Fruit fly (Drosophila melanogaster) whole organism, embryonic: ENCODE data around the gene bsh.
A peak's percentile ranks its signal among the peaks of the same experiment; 100 is the strongest.

Experiments
- Bteb2 ChIP-seq: fragments of 200-800 bp; sonication (Bioruptor generic); optimal IDR thresholded peaks from 2 replicates; lab custom pipeline; 2016; ENCODE audit warnings: missing biosample characterization, missing genetic modification characterization
- CG10147 ChIP-seq: fragments of 200-800 bp; sonication (Bioruptor generic); optimal IDR thresholded peaks from 2 replicates; lab custom pipeline; 2019; ENCODE audit warnings: missing biosample characterization, mild to moderate bottlenecking, missing genetic modification characterization, moderate library complexity
- CG10366 ChIP-seq: fragments of 200-800 bp; sonication (Bioruptor generic); IDR thresholded peaks from 2 replicates; pipeline ENCODE4 v1.3.6; 2022; ENCODE audit warnings: missing biosample characterization, missing genetic modification characterization
- CG12769 ChIP-seq: fragments of 200-800 bp; sonication (Bioruptor generic); optimal IDR thresholded peaks from 2 replicates; lab custom pipeline; 2019; ENCODE audit warnings: missing biosample characterization, mild to moderate bottlenecking, missing genetic modification characterization, moderate library complexity
- CG15601 ChIP-seq: fragments of 200-800 bp; sonication (Bioruptor generic); optimal IDR thresholded peaks from 3 replicates; lab custom pipeline; 2019; ENCODE audit warnings: missing biosample characterization, mild to moderate bottlenecking, missing genetic modification characterization, moderate library complexity
- CG17186 ChIP-seq: fragments of 200-800 bp; sonication (Bioruptor generic); optimal IDR thresholded peaks from 3 replicates; lab custom pipeline; 2017; ENCODE audit warnings: missing biosample characterization, missing genetic modification reagents, missing genetic modification characterization
- CG17361 ChIP-seq: fragments of 200-800 bp; sonication (Bioruptor generic); IDR thresholded peaks from 3 replicates; pipeline ENCODE4 v1.3.6; 2022; ENCODE audit warnings: missing biosample characterization, missing genetic modification characterization
- CG18599 ChIP-seq: fragments of 200-800 bp; sonication (Bioruptor generic); optimal IDR thresholded peaks from 3 replicates; lab custom pipeline; 2017; ENCODE audit warnings: missing biosample characterization, missing genetic modification characterization, mild to moderate bottlenecking, moderate library complexity, missing genetic modification reagents
- CG31224 ChIP-seq: fragments of 200-800 bp; sonication (Bioruptor generic); IDR thresholded peaks from 2 replicates; pipeline ENCODE4 v1.3.6; 2022; ENCODE audit warnings: missing biosample characterization, missing genetic modification characterization
- CG32772 ChIP-seq: fragments of 200-800 bp; sonication (Bioruptor generic); IDR thresholded peaks from 2 replicates; pipeline ENCODE4 v1.3.6; 2022; ENCODE audit warnings: missing biosample characterization, missing genetic modification characterization
- CG3407 ChIP-seq: fragments of 200-800 bp; sonication (Bioruptor generic); optimal IDR thresholded peaks from 2 replicates; lab custom pipeline; 2018; ENCODE audit warnings: missing biosample characterization, mild to moderate bottlenecking, missing genetic modification characterization
- CG42726 ChIP-seq: fragments of 200-800 bp; sonication (Bioruptor generic); IDR thresholded peaks from 2 replicates; pipeline ENCODE4 v1.3.6; 2022; ENCODE audit warnings: missing biosample characterization, missing genetic modification characterization; ENCODE audit not compliant: partially characterized antibody
- CG43689 ChIP-seq: fragments of 200-800 bp; sonication (Bioruptor generic); IDR thresholded peaks from 2 replicates; pipeline ENCODE4 v1.3.6; 2022; ENCODE audit warnings: missing biosample characterization, missing genetic modification characterization
- CG4424 ChIP-seq: fragments of 200-800 bp; sonication (Bioruptor generic); optimal IDR thresholded peaks from 3 replicates; lab custom pipeline; 2016; ENCODE audit warnings: missing biosample characterization, missing genetic modification characterization
- CG4730 ChIP-seq: fragments of 200-800 bp; sonication (Bioruptor generic); IDR thresholded peaks from 2 replicates; pipeline ENCODE4 v1.3.6; 2022; ENCODE audit warnings: missing biosample characterization, missing genetic modification characterization
- CG7786 ChIP-seq: fragments of 200-800 bp; sonication (Bioruptor generic); optimal IDR thresholded peaks from 2 replicates; lab custom pipeline; 2016; ENCODE audit warnings: missing biosample characterization, missing genetic modification characterization
- CG7839 ChIP-seq: fragments of 200-800 bp; sonication (Bioruptor generic); optimal IDR thresholded peaks from 3 replicates; lab custom pipeline; 2018; ENCODE audit warnings: missing biosample characterization, mild to moderate bottlenecking, missing genetic modification characterization, moderate library complexity
- CG9727 ChIP-seq: fragments of 200-800 bp; sonication (Bioruptor generic); optimal IDR thresholded peaks from 3 replicates; lab custom pipeline; 2017; ENCODE audit warnings: missing biosample characterization, mild to moderate bottlenecking, missing genetic modification characterization
- Dek ChIP-seq: fragments of 200-800 bp; sonication (Bioruptor generic); optimal IDR thresholded peaks from 3 replicates; lab custom pipeline; 2019; ENCODE audit warnings: missing biosample characterization, mild to moderate bottlenecking, missing genetic modification characterization, moderate library complexity
- Dfd ChIP-seq, 2 experiments: fragments of >200 bp; optimal IDR thresholded peaks; 2 replicates each; lab custom pipeline; 2017; ENCODE audit warnings: missing biosample characterization in 2 of 2, missing genetic modification characterization in 2 of 2
- ERR ChIP-seq: fragments of 200-800 bp; sonication (Bioruptor generic); optimal IDR thresholded peaks from 2 replicates; lab custom pipeline; 2016; ENCODE audit warnings: missing biosample characterization, missing genetic modification characterization
- H15 ChIP-seq: fragments of 200-800 bp; sonication (Bioruptor generic); IDR thresholded peaks from 3 replicates; pipeline ENCODE4 v1.3.6; 2022; ENCODE audit warnings: missing biosample characterization, missing genetic modification characterization
- Hr39 ChIP-seq: fragments of >200 bp; optimal IDR thresholded peaks from 2 replicates; lab custom pipeline; 2017
- Lhr ChIP-seq: fragments of 200-800 bp; sonication (Bioruptor generic); optimal IDR thresholded peaks from 3 replicates; lab custom pipeline; 2017; ENCODE audit warnings: mild to moderate bottlenecking, missing biosample characterization, missing genetic modification reagents, missing genetic modification characterization
- Opbp ChIP-seq: fragments of 200-800 bp; sonication (Bioruptor generic); IDR thresholded peaks from 3 replicates; pipeline ENCODE4 v1.3.6; 2022; ENCODE audit warnings: missing biosample characterization, missing genetic modification characterization; ENCODE audit not compliant: partially characterized antibody
- Scr ChIP-seq: fragments of 200-800 bp; sonication (Bioruptor generic); IDR thresholded peaks from 2 replicates; pipeline ENCODE4 v1.3.6; 2022; ENCODE audit warnings: missing biosample characterization, missing genetic modification characterization; ENCODE audit not compliant: partially characterized antibody
- Sin3A ChIP-seq: fragments of >200 bp; optimal IDR thresholded peaks from 2 replicates; lab custom pipeline; 2018
- Sox100B ChIP-seq: fragments of 200-800 bp; sonication (Bioruptor generic); optimal IDR thresholded peaks from 3 replicates; lab custom pipeline; 2018; ENCODE audit warnings: missing biosample characterization, mild to moderate bottlenecking, missing genetic modification characterization
- Spps ChIP-seq: fragments of 200-800 bp; sonication (Bioruptor generic); optimal IDR thresholded peaks from 2 replicates; lab custom pipeline; 2018; ENCODE audit warnings: missing biosample characterization, mild to moderate bottlenecking, missing genetic modification characterization
- Ssrp ChIP-seq: fragments of 200-800 bp; sonication (Bioruptor generic); optimal IDR thresholded peaks from 2 replicates; lab custom pipeline; 2018; ENCODE audit warnings: missing biosample characterization, mild to moderate bottlenecking, missing genetic modification characterization, moderate library complexity
- Tbp ChIP-seq: fragments of >200 bp; optimal IDR thresholded peaks from 2 replicates; lab custom pipeline; 2018; ENCODE audit warnings: missing biosample characterization, missing genetic modification characterization
- Vsx1 ChIP-seq: fragments of 200-800 bp; sonication (Bioruptor generic); optimal IDR thresholded peaks from 2 replicates; lab custom pipeline; 2017; ENCODE audit warnings: missing biosample characterization, mild to moderate bottlenecking, missing genetic modification characterization, missing genetic modification reagents
- Xrp1 ChIP-seq: fragments of 200-800 bp; sonication (Bioruptor generic); IDR thresholded peaks from 2 replicates; pipeline ENCODE4 v1.3.6; 2022; ENCODE audit warnings: missing biosample characterization, missing genetic modification characterization
- cato ChIP-seq: fragments of 200-800 bp; sonication (Bioruptor generic); optimal IDR thresholded peaks from 2 replicates; lab custom pipeline; 2016; ENCODE audit warnings: missing biosample characterization, missing genetic modification characterization, borderline replicate concordance
- crp ChIP-seq, 2 experiments: fragments of 200-800 bp; sonication (Bioruptor generic); optimal IDR thresholded peaks; 2 replicates in 1 of 2; 3 replicates in 1 of 2; lab custom pipeline; 2017; ENCODE audit warnings: missing biosample characterization in 2 of 2, missing genetic modification characterization in 2 of 2, mild to moderate bottlenecking in 1 of 2, moderate library complexity in 1 of 2
- dmrt11E ChIP-seq: fragments of 200-800 bp; sonication (Bioruptor generic); optimal IDR thresholded peaks from 3 replicates; lab custom pipeline; 2018; ENCODE audit warnings: missing biosample characterization, mild to moderate bottlenecking, missing genetic modification characterization, moderate library complexity
- en ChIP-seq: fragments of 200-800 bp; sonication (Bioruptor generic); optimal IDR thresholded peaks from 2 replicates; lab custom pipeline; 2016; ENCODE audit warnings: missing biosample characterization, missing genetic modification characterization
- h ChIP-seq: fragments of >200 bp; optimal IDR thresholded peaks from 2 replicates; lab custom pipeline; 2017
- insv ChIP-seq, 2 experiments: fragments of 200-800 bp; sonication (Bioruptor generic); optimal IDR thresholded peaks; 3 replicates each; lab custom pipeline; 2016 to 2018; ENCODE audit warnings: missing biosample characterization in 2 of 2, missing genetic modification characterization in 2 of 2
- inv ChIP-seq: fragments of 200-800 bp; sonication (Bioruptor generic); IDR thresholded peaks from 2 replicates; pipeline ENCODE4 v1.3.6; 2022; ENCODE audit warnings: missing biosample characterization, missing genetic modification characterization; ENCODE audit not compliant: partially characterized antibody
- jumu ChIP-seq: fragments of 200-800 bp; sonication (Bioruptor generic); optimal IDR thresholded peaks from 3 replicates; lab custom pipeline; 2016; ENCODE audit warnings: missing biosample characterization, missing genetic modification characterization
- mld ChIP-seq: fragments of 200-800 bp; sonication (Bioruptor generic); IDR thresholded peaks from 3 replicates; pipeline ENCODE4 v1.3.6; 2022; ENCODE audit warnings: missing biosample characterization, missing genetic modification characterization; ENCODE audit not compliant: partially characterized antibody
- ranshi ChIP-seq: fragments of 200-800 bp; sonication (Bioruptor generic); IDR thresholded peaks from 2 replicates; pipeline ENCODE4 v1.3.6; 2022; ENCODE audit warnings: missing biosample characterization, missing genetic modification characterization
- row ChIP-seq: fragments of 200-800 bp; sonication (Bioruptor generic); IDR thresholded peaks from 3 replicates; pipeline ENCODE4 v1.3.6; 2022; ENCODE audit warnings: missing biosample characterization, missing genetic modification characterization
- tap ChIP-seq: fragments of 200-800 bp; optimal IDR thresholded peaks from 3 replicates; lab custom pipeline; 2019; ENCODE audit warnings: missing biosample characterization, mild to moderate bottlenecking, missing genetic modification characterization, moderate library complexity
- tll ChIP-seq, 2 experiments: fragments of 200-800 bp in 1 of 2; fragments of >200 bp in 1 of 2; sonication (Bioruptor generic) in 1 of 2; optimal IDR thresholded peaks; 2 replicates each; lab custom pipeline; 2017 to 2019; ENCODE audit warnings: missing biosample characterization in 2 of 2, missing genetic modification characterization in 2 of 2, mild to moderate bottlenecking in 1 of 2, moderate library complexity in 1 of 2
- tna ChIP-seq: fragments of 200-800 bp; sonication (Bioruptor generic); IDR thresholded peaks from 2 replicates; pipeline ENCODE4 v1.3.6; 2022; ENCODE audit warnings: missing biosample characterization, missing genetic modification characterization; ENCODE audit not compliant: partially characterized antibody
- z ChIP-seq: fragments of 200-800 bp; sonication (Bioruptor generic); IDR thresholded peaks from 3 replicates; pipeline ENCODE4 v1.3.6; 2022; ENCODE audit warnings: missing biosample characterization, missing genetic modification characterization

bsh gene

DNA sequence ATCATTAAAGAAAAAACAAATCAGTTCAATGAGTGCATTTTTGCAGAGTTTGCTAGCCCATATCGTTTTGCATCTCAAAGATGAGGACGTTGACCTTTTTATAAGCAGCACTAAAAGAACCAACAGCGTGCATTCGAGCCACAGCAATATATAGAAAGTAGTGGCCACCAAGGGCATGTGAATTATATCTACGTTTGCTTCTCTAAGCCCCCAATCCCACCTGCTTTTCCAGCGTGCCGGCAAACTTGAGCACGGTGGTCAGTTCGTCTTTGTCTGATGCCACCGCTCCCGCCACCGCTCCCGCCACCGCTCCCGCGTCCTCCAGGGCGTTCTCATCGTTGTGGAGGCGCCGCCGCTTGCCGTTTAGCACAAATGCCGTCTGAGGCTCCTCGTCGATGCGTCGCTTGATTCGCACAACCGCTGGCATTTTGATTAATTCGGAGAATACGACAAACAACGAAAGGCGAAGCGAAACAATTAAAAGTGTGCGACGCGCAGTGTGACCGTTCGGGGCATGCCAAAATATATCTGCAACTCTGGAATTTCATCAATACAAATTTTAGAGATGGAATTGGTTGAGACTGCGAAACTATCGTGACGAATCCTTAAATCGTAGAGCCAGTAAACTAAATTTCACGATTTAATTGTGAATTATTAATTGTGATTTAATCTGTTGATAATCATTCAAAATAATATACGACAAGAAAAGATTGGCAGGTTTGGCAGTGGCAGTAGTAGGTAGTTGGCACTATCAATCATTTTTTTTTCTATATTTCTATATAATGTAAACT lies 26.6 kb upstream of the bsh start (continued):
- peak; percentile 55 for TF ChIP-seq CG9727 (GFP tag; lab: Kevin White, UChicago)
- TF ChIP-seq Lhr (GFP tag; lab: Kevin White, UChicago) = peak; percentile 84
- 0 out of 2 replicates have a peak, but pooled peaks have one; percentile 6 for TF ChIP-seq ranshi (GFP tag; lab: Robert Waterston, UW)
- TF ChIP-seq CG3407 (GFP tag; lab: Kevin White, UChicago) = peak; percentile 11
- no peak for TF ChIP-seq h (lab: Kevin White, UChicago)
- peak; percentile 58 for TF ChIP-seq Sin3A (lab: Kevin White, UChicago)
- no peak for TF ChIP-seq Ssrp (tag; lab: Kevin White, UChicago)
- peak; percentile 84; the same call in 2 of the 3 replicates for TF ChIP-seq Opbp (GFP tag; lab: Robert Waterston, UW)
- peak; percentile 60 for TF ChIP-seq CG12769 (tag; lab: Kevin White, UChicago)
- TF ChIP-seq CG31224 = no peak
- peak; percentile 35 for TF ChIP-seq Dek (tag; lab: Kevin White, UChicago)
- TF ChIP-seq CG17361 (GFP tag; lab: Robert Waterston, UW) = peak; percentile 60; the same call in 2 of the 3 replicates
- TF ChIP-seq ERR = peak; percentile 28
- TF ChIP-seq Scr (GFP tag; lab: Robert Waterston, UW) = peak; percentile 87
- peak; percentile 30 for TF ChIP-seq CG15601 (tag; lab: Kevin White, UChicago)
- TF ChIP-seq dmrt11E = peak; percentile 33
- TF ChIP-seq insv (GFP tag; optimal IDR thresholded peaks at IDR 0.05; lab: Kevin White, UChicago) = peak in 1 of 2 experiments; percentile 36
- TF ChIP-seq CG43689 = no peak
- TF ChIP-seq Hr39 (lab: Kevin White, UChicago) = no peak
- peak; percentile 39 for TF ChIP-seq Sox100B (GFP tag; lab: Kevin White, UChicago)
- TF ChIP-seq CG10147 (GFP tag; lab: Kevin White, UChicago) = peak; percentile 54
- peak; percentile 53 for TF ChIP-seq CG17186 (GFP tag; lab: Kevin White, UChicago)
- TF ChIP-seq z (GFP tag; lab: Robert Waterston, UW) = no peak
- peak; percentile 36; the same call in 1 of the 2 replicates for TF ChIP-seq Xrp1
- peak; percentile 43 for TF ChIP-seq CG7839
- peak; percentile 39 for TF ChIP-seq cato (GFP tag; lab: Kevin White, UChicago)
- TF ChIP-seq Vsx1 = no peak
- no peak for TF ChIP-seq tll (GFP tag; optimal IDR thresholded peaks at IDR 0.05; lab: Kevin White, UChicago)
- peak; percentile 88 for TF ChIP-seq row
- TF ChIP-seq jumu (GFP tag; lab: Kevin White, UChicago) = peak; percentile 28
- TF ChIP-seq Dfd (GFP tag; optimal IDR thresholded peaks at IDR 0.05; lab: Kevin White, UChicago) = no peak
- TF ChIP-seq inv (GFP tag; lab: Robert Waterston, UW) = peak; percentile 77
- peak in 1 of 2 experiments; percentile 67 for TF ChIP-seq crp (GFP tag; optimal IDR thresholded peaks at IDR 0.05; lab: Kevin White, UChicago)
- TF ChIP-seq CG7786 (GFP tag; lab: Kevin White, UChicago) = peak; percentile 46
- TF ChIP-seq H15 = 0 out of 3 replicates have a peak, but pooled peaks have one; percentile 44
- TF ChIP-seq CG10366 = peak; percentile 39; the same call in 1 of the 2 replicates
- TF ChIP-seq mld (GFP tag; lab: Robert Waterston, UW) = no peak
- no peak for TF ChIP-seq CG4730 (GFP tag; lab: Robert Waterston, UW)
- peak; percentile 45 for TF ChIP-seq CG4424 (GFP tag; lab: Kevin White, UChicago)
- TF ChIP-seq Bteb2 (GFP tag; lab: Kevin White, UChicago) = peak; percentile 31
- no peak for TF ChIP-seq Spps (tag; lab: Kevin White, UChicago)
- TF ChIP-seq Tbp (GFP tag; lab: Kevin White, UChicago) = no peak
- TF ChIP-seq tap = no peak
- 0 out of 2 replicates have a peak, but pooled peaks have one; percentile 36 for TF ChIP-seq tna (GFP tag; lab: Robert Waterston, UW)
- peak; percentile 75; the same call in 1 of the 2 replicates for TF ChIP-seq CG42726 (GFP tag; lab: Robert Waterston, UW)
- peak; percentile 10; the same call in 1 of the 2 replicates for TF ChIP-seq CG32772 (GFP tag; lab: Robert Waterston, UW)
- no peak for TF ChIP-seq en
- TF ChIP-seq CG18599 (GFP tag; lab: Kevin White, UChicago) = no peak
